Worm (Caenorhabditis elegans): ENCODE data around the gene taf-2.

DNA sequence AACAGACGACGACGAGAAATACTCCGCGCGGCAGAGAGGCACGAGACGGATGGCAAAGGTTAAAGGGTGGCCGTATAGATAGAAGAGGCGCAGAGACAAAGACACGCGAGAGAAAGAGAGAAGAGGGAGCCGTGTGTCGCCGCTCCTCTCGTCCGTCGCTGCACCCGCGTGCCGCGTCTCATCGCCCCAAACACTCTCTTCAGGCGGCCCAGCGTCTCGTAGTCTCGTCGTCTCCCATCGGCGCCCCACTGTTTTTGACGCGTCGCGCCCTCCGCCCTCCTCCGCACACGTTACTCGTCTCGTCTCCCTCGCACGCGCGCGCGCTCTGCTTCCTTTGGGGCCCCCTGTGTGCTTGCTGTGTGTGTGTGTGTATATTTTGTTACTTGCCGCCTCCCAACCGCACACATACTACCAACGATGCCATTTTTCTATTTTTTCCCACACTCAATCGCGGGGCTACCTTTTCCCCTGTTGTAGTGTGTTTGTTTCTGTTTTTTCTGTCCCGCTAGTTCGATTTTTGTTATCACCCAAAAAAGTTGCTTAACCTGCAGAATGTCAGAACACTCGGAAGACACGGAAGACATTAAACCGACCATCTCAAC, 43.2 kb upstream of the taf-2 start, which contains the start of gene madf-9:
- TF ChIP-seq nhr-76 (tag; optimal IDR thresholded peaks at IDR 0.05) (no peak), jun-1 (tag; optimal IDR thresholded peaks at IDR 0.05) (peak; percentile 74), efl-1 (optimal IDR thresholded peaks at IDR 0.05) (peak; percentile 55 to 74), efl-1 (GFP tag; optimal IDR thresholded peaks at IDR 0.05 in 1 of 2) (peak; percentile 21 to 44), egl-27 (tag; optimal IDR thresholded peaks at IDR 0.05) (no peak), dpl-1 (GFP tag; optimal IDR thresholded peaks at IDR 0.05) (peak in 2 of 3 experiments; percentile 1 to 9), rnt-1 (tag; optimal IDR thresholded peaks at IDR 0.05) (peak; percentile 56), ama-1 (optimal IDR thresholded peaks at IDR 0.05) (no peak), elt-2 (tag; optimal IDR thresholded peaks at IDR 0.05) (peak; percentile 38), lin-14 (GFP tag; optimal IDR thresholded peaks at IDR 0.05) (peak; percentile 84), ztf-4 (tag; optimal IDR thresholded peaks at IDR 0.05) (peak; percentile 63), blmp-1 (tag; optimal IDR thresholded peaks at IDR 0.05) (no peak), fos-1 (tag; optimal IDR thresholded peaks at IDR 0.05) (no peak), tlp-1 (tag; optimal IDR thresholded peaks at IDR 0.05) (no peak)

All from whole organism, L1 larva.